Worm (Caenorhabditis elegans) whole organism, L3 larva: ENCODE data around the gene srd-17.

Source experiments
- R02D3.7 ChIP-seq: fragments of 150-350 bp; optimal IDR thresholded peaks from 2 replicates; lab custom pipeline; 2014; ENCODE audit warnings: missing biosample characterization, missing genetic modification characterization
- aly-2 ChIP-seq: fragments of 150-350 bp; optimal IDR thresholded peaks from 2 replicates; lab custom pipeline; 2014; ENCODE audit warnings: missing biosample characterization, missing genetic modification characterization
- ama-1 ChIP-seq: fragments of 150-350 bp; optimal IDR thresholded peaks from 2 replicates; lab custom pipeline; 2018
- ceh-16 ChIP-seq: sonication (generic microtip); optimal IDR thresholded peaks from 2 replicates; lab custom pipeline; 2017; ENCODE audit warnings: missing biosample characterization, missing genetic modification characterization
- ceh-28 ChIP-seq: fragments of 150-350 bp; optimal IDR thresholded peaks from 2 replicates; lab custom pipeline; 2014; ENCODE audit warnings: missing biosample characterization, missing genetic modification reagents, missing genetic modification characterization
- ceh-82 ChIP-seq: fragments of 150-350 bp; optimal IDR thresholded peaks from 2 replicates; lab custom pipeline; 2014; ENCODE audit warnings: missing biosample characterization, missing genetic modification characterization
- ceh-9 ChIP-seq: sonication (generic microtip); optimal IDR thresholded peaks from 2 replicates; lab custom pipeline; 2018; ENCODE audit warnings: missing biosample characterization, missing genetic modification characterization
- egl-27 ChIP-seq: sonication (generic microtip); optimal IDR thresholded peaks from 4 replicates; lab custom pipeline; 2017; ENCODE audit warnings: missing biosample characterization, missing genetic modification reagents, missing genetic modification characterization
- egl-5 ChIP-seq: fragments of 150-350 bp; optimal IDR thresholded peaks from 2 replicates; lab custom pipeline; 2017; ENCODE audit warnings: missing biosample characterization, missing genetic modification reagents, missing genetic modification characterization, inconsistent platforms
- elt-2 ChIP-seq: sonication (generic microtip); optimal IDR thresholded peaks from 2 replicates; lab custom pipeline; 2016; ENCODE audit warnings: missing genetic modification reagents, mild to moderate bottlenecking, missing genetic modification characterization, missing compliant biosample characterization
- elt-3 ChIP-seq, 3 experiments: fragments of 150-350 bp in 1 of 3; sonication (generic microtip) in 2 of 3; optimal IDR thresholded peaks; 2 replicates in 2 of 3; 4 replicates in 1 of 3; lab custom pipeline; 2014 to 2017; ENCODE audit warnings: missing biosample characterization in 3 of 3, missing genetic modification characterization in 3 of 3
- eor-1 ChIP-seq, 2 experiments: fragments of 150-350 bp; optimal IDR thresholded peaks; 2 replicates each; lab custom pipeline; 2014 to 2018; ENCODE audit warnings: missing biosample characterization in 2 of 2, missing genetic modification characterization in 2 of 2
- fkh-2 ChIP-seq: fragments of 150-350 bp; optimal IDR thresholded peaks from 2 replicates; lab custom pipeline; 2014; ENCODE audit warnings: missing biosample characterization, missing genetic modification reagents, missing genetic modification characterization
- fos-1 ChIP-seq: fragments of 150-350 bp; optimal IDR thresholded peaks from 2 replicates; lab custom pipeline; 2014; ENCODE audit warnings: missing biosample characterization, missing genetic modification characterization
- hmg-11 ChIP-seq: sonication (generic microtip); optimal IDR thresholded peaks from 2 replicates; lab custom pipeline; 2016; ENCODE audit warnings: missing genetic modification characterization, missing compliant biosample characterization
- jun-1 ChIP-seq: fragments of 150-350 bp; optimal IDR thresholded peaks from 2 replicates; lab custom pipeline; 2014; ENCODE audit warnings: missing biosample characterization, missing genetic modification reagents, missing genetic modification characterization
- lin-39 ChIP-seq: fragments of 150-350 bp; optimal IDR thresholded peaks from 2 replicates; lab custom pipeline; 2018; ENCODE audit warnings: missing biosample characterization, missing genetic modification reagents, missing genetic modification characterization
- lsy-12 ChIP-seq: sonication (generic microtip); optimal IDR thresholded peaks from 2 replicates; lab custom pipeline; 2016; ENCODE audit warnings: mild to moderate bottlenecking, missing genetic modification characterization, missing compliant biosample characterization
- mdl-1 ChIP-seq: fragments of 150-350 bp; optimal IDR thresholded peaks from 2 replicates; lab custom pipeline; 2014; ENCODE audit warnings: missing biosample characterization, missing genetic modification characterization
- mml-1 ChIP-seq: fragments of 150-350 bp; sonication (generic microtip); optimal IDR thresholded peaks from 3 replicates; lab custom pipeline; 2014; ENCODE audit warnings: missing biosample characterization, missing genetic modification characterization
- nfya-1 ChIP-seq: sonication (generic microtip); optimal IDR thresholded peaks from 2 replicates; lab custom pipeline; 2017; ENCODE audit warnings: missing genetic modification characterization, mild to moderate bottlenecking, missing compliant biosample characterization, antibody characterized with exemption, moderate library complexity; ENCODE audit not compliant: insufficient read depth
- nhr-11 ChIP-seq: fragments of 150-350 bp; optimal IDR thresholded peaks from 2 replicates; lab custom pipeline; 2014; ENCODE audit warnings: missing biosample characterization, missing genetic modification characterization
- nhr-12 ChIP-seq: fragments of 150-350 bp; optimal IDR thresholded peaks from 2 replicates; lab custom pipeline; 2014; ENCODE audit warnings: missing biosample characterization, missing genetic modification characterization
- nhr-23 ChIP-seq: fragments of 150-350 bp; optimal IDR thresholded peaks from 2 replicates; lab custom pipeline; 2014; ENCODE audit warnings: missing biosample characterization, missing genetic modification reagents, missing genetic modification characterization
- nhr-237 ChIP-seq: fragments of 150-350 bp; optimal IDR thresholded peaks from 2 replicates; lab custom pipeline; 2014; ENCODE audit warnings: missing biosample characterization, missing genetic modification characterization
- nhr-28 ChIP-seq: fragments of 150-350 bp; optimal IDR thresholded peaks from 2 replicates; lab custom pipeline; 2014; ENCODE audit warnings: missing biosample characterization, missing genetic modification characterization
- nhr-43 ChIP-seq: sonication (generic microtip); optimal IDR thresholded peaks from 2 replicates; lab custom pipeline; 2016; ENCODE audit warnings: mild to moderate bottlenecking, missing genetic modification characterization, missing compliant biosample characterization; ENCODE audit not compliant: poor library complexity, severe bottlenecking
- nhr-67 ChIP-seq: fragments of 150-350 bp; optimal IDR thresholded peaks from 2 replicates; lab custom pipeline; 2014; ENCODE audit warnings: missing biosample characterization, missing genetic modification characterization
- nhr-76 ChIP-seq: fragments of 150-350 bp; sonication (generic microtip); optimal IDR thresholded peaks from 5 replicates; lab custom pipeline; 2014; ENCODE audit warnings: missing biosample characterization, missing genetic modification characterization
- pha-4 ChIP-seq: fragments of 150-350 bp; optimal IDR thresholded peaks from 2 replicates; lab custom pipeline; 2014; ENCODE audit warnings: missing biosample characterization, missing genetic modification reagents, missing genetic modification characterization
- pqm-1 ChIP-seq: fragments of 150-350 bp; optimal IDR thresholded peaks from 2 replicates; lab custom pipeline; 2017; ENCODE audit warnings: missing biosample characterization, missing genetic modification characterization, inconsistent platforms
- sea-2 ChIP-seq: fragments of 150-350 bp; sonication (generic microtip); optimal IDR thresholded peaks from 4 replicates; lab custom pipeline; 2014; ENCODE audit warnings: missing biosample characterization, missing genetic modification reagents, missing genetic modification characterization
- skn-1 ChIP-seq: fragments of 150-350 bp; optimal IDR thresholded peaks from 2 replicates; lab custom pipeline; 2014; ENCODE audit warnings: missing biosample characterization, missing genetic modification characterization
- snpc-4 ChIP-seq: fragments of 150-350 bp; optimal IDR thresholded peaks from 2 replicates; lab custom pipeline; 2014; ENCODE audit warnings: missing biosample characterization, missing genetic modification characterization
- unc-39 ChIP-seq: sonication (generic microtip); optimal IDR thresholded peaks from 4 replicates; lab custom pipeline; 2017; ENCODE audit warnings: missing biosample characterization, missing genetic modification characterization
- unc-62 ChIP-seq: fragments of 150-350 bp; sonication (generic microtip); optimal IDR thresholded peaks from 4 replicates; lab custom pipeline; 2014; ENCODE audit warnings: missing biosample characterization, missing genetic modification reagents, missing genetic modification characterization
- ztf-11 ChIP-seq: fragments of 150-350 bp; optimal IDR thresholded peaks from 2 replicates; lab custom pipeline; 2014; ENCODE audit warnings: missing biosample characterization, missing genetic modification characterization
- ztf-4 ChIP-seq: fragments of 150-350 bp; optimal IDR thresholded peaks from 2 replicates; lab custom pipeline; 2014; ENCODE audit warnings: missing biosample characterization, missing genetic modification characterization

The srd-17 gene

DNA sequence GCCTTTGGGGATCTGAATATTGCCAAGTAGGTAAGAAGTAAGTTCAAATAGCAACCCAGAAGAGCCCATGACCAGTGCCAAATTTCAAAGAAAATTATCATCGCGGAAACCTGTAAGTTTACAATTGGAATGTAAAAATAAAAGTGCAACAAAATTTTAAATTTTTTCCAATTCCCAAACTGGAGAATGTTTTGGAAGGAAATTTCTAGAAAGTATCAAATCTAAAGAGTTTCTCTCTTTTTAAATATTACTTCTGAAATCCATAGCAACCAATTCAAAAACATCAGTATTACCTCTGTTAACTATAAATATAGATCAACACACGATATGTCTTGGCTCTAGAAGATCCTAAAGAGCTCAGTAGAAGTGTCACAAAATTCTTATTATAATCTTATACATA, 3.9 kb downstream of the srd-17 start, which contains the start of gene srd-19:
srd-19 (minus strand) TSS at position 101 of the 400 bp plus-strand sequence.
- no peak for TF ChIP-seq nhr-23 (tag; lab: Kevin White, UChicago)
- TF ChIP-seq sea-2 (GFP tag; lab: Kevin White, UChicago): no peak
- TF ChIP-seq nhr-237: no peak
- no peak for TF ChIP-seq nhr-11 (tag; lab: Kevin White, UChicago)
- TF ChIP-seq jun-1 (tag; lab: Kevin White, UChicago): no peak
- TF ChIP-seq egl-27 (tag; lab: Kevin White, UChicago): no peak
- no peak for TF ChIP-seq fos-1 (tag; lab: Kevin White, UChicago)
- TF ChIP-seq mdl-1 (tag; lab: Kevin White, UChicago): no peak
- no peak for TF ChIP-seq fkh-2 (tag; lab: Kevin White, UChicago)
- TF ChIP-seq R02D3.7: no peak
- TF ChIP-seq nhr-12 (tag; lab: Kevin White, UChicago): no peak
- TF ChIP-seq ceh-9 (tag; lab: Kevin White, UChicago): no peak
- no peak for TF ChIP-seq nhr-43
- no peak for TF ChIP-seq nhr-28 (tag; lab: Kevin White, UChicago)
- no peak for TF ChIP-seq lin-39 (tag; lab: Kevin White, UChicago)
- TF ChIP-seq aly-2 (tag; lab: Kevin White, UChicago): no peak
- TF ChIP-seq ztf-4 (tag; lab: Kevin White, UChicago): no peak
- TF ChIP-seq unc-62 (GFP tag; lab: Kevin White, UChicago): no peak
- no peak for TF ChIP-seq mml-1 (tag; lab: Kevin White, UChicago)
- no peak for TF ChIP-seq ztf-11 (tag; lab: Kevin White, UChicago)

DNA sequence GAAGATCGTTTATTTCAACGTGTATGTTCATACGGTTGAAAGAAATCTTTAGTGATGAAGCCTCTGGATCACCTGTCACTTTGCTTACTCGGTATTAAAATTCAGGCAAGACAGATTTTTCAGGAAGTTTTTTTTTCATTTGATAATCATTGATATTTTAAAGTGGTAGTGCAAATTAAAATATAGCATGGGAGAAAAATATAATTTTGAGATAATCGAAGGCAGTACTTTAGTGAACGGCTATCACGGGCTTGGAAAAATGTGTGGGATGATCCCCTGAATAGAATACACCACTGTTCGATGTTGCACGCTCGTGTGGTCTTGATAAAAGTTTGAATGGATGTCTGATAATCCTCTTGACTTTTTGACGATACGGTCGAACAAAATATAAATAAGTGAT, 5.1 kb downstream of the srd-17 start:
- TF ChIP-seq ceh-82: no peak
- no peak for TF ChIP-seq skn-1 (tag; lab: Kevin White, UChicago)
- TF ChIP-seq fos-1 (tag; lab: Kevin White, UChicago): no peak
- no peak for TF ChIP-seq pha-4
- TF ChIP-seq ztf-4 (tag; lab: Kevin White, UChicago): no peak
- TF ChIP-seq aly-2 (tag; lab: Kevin White, UChicago): no peak
- no peak for TF ChIP-seq elt-3 (tag; optimal IDR thresholded peaks at IDR 0.05; lab: Kevin White, UChicago)
- no peak for TF ChIP-seq ceh-9 (tag; lab: Kevin White, UChicago)
- TF ChIP-seq hmg-11: no peak
- no peak for TF ChIP-seq lsy-12 (tag; lab: Kevin White, UChicago)
- no peak for TF ChIP-seq sea-2 (GFP tag; lab: Kevin White, UChicago)
- no peak for TF ChIP-seq fkh-2 (tag; lab: Kevin White, UChicago)
- no peak for TF ChIP-seq elt-2 (tag; lab: Kevin White, UChicago)
- TF ChIP-seq egl-5 (tag; lab: Kevin White, UChicago): no peak
- no peak for TF ChIP-seq ceh-16 (tag; lab: Kevin White, UChicago)
- TF ChIP-seq, all 47 proteins: peak for 0

DNA sequence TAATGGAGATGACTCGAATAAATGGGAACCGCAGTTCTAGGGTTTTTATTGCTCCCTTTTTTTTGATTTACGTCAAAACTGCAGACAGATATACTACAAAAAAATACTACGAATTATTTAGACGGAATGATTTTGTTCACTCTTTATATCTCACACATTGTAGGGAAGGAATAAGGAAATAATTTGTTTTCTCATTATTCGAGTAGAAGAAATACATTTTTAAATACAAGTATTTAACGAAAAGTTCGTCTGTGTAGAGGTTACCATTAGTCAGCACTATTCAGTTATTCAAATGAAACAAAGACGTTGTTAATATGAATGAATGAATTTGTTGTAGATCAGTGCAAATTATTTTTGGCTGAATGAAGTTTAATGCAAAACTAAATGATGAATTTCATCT, 5.8 kb downstream of the srd-17 start, which contains the start of gene srd-18:
srd-18 (minus strand) TSS at position 101 of the 400 bp plus-strand sequence.
- no peak for TF ChIP-seq fos-1 (tag; lab: Kevin White, UChicago)
- TF ChIP-seq eor-1 (tag; optimal IDR thresholded peaks at IDR 0.05; lab: Kevin White, UChicago): no peak
- no peak for TF ChIP-seq ceh-16 (tag; lab: Kevin White, UChicago)
- no peak for TF ChIP-seq ama-1 (lab: Kevin White, UChicago)
- TF ChIP-seq ceh-28: no peak
- no peak for TF ChIP-seq unc-62 (GFP tag; lab: Kevin White, UChicago)
- TF ChIP-seq nhr-11 (tag; lab: Kevin White, UChicago): no peak
- no peak for TF ChIP-seq jun-1 (tag; lab: Kevin White, UChicago)
- no peak for TF ChIP-seq nhr-76
- no peak for TF ChIP-seq egl-27 (tag; lab: Kevin White, UChicago)
- no peak for TF ChIP-seq nfya-1 (tag; lab: Kevin White, UChicago)

- TF ChIP-seq eor-1 (tag; optimal IDR thresholded peaks at IDR 0.05; lab: Kevin White, UChicago): no peak
- no peak for TF ChIP-seq ztf-11 (tag; lab: Kevin White, UChicago)
- TF ChIP-seq nfya-1 (tag; lab: Kevin White, UChicago): no peak
- TF ChIP-seq unc-39 (tag; lab: Kevin White, UChicago): no peak
- TF ChIP-seq ztf-4 (tag; lab: Kevin White, UChicago): no peak
- TF ChIP-seq nhr-67 (tag; lab: Kevin White, UChicago): no peak
- TF ChIP-seq sea-2 (GFP tag; lab: Kevin White, UChicago): no peak
- no peak for TF ChIP-seq nhr-76
- TF ChIP-seq nhr-237: no peak
- no peak for TF ChIP-seq aly-2 (tag; lab: Kevin White, UChicago)
- TF ChIP-seq ama-1 (lab: Kevin White, UChicago): no peak
- no peak for TF ChIP-seq elt-2 (tag; lab: Kevin White, UChicago)
- no peak for TF ChIP-seq unc-62 (GFP tag; lab: Kevin White, UChicago)
- no peak for TF ChIP-seq snpc-4 (tag; lab: Kevin White, UChicago)
- no peak for TF ChIP-seq pqm-1
- TF ChIP-seq egl-5 (tag; lab: Kevin White, UChicago): no peak
These were observed 8.9 kb downstream of the srd-17 start, which contains the start of gene srv-10 for ce11 chrV:13423608-13424007. srv-10 (plus strand) TSS chrV:13423908.
